Fruit fly (Drosophila melanogaster) S2 (cell line): ENCODE results near the gene EndoGI.

Experiments used
- CG8478 ChIP-seq: fragments of >200 bp; optimal IDR thresholded peaks from 2 replicates; lab custom pipeline; 2018
- CTCF ChIP-seq, 2 experiments: fragments of >200 bp; optimal IDR thresholded peaks; 2 replicates each; lab custom pipeline; 2018

Gene EndoGI

DNA sequence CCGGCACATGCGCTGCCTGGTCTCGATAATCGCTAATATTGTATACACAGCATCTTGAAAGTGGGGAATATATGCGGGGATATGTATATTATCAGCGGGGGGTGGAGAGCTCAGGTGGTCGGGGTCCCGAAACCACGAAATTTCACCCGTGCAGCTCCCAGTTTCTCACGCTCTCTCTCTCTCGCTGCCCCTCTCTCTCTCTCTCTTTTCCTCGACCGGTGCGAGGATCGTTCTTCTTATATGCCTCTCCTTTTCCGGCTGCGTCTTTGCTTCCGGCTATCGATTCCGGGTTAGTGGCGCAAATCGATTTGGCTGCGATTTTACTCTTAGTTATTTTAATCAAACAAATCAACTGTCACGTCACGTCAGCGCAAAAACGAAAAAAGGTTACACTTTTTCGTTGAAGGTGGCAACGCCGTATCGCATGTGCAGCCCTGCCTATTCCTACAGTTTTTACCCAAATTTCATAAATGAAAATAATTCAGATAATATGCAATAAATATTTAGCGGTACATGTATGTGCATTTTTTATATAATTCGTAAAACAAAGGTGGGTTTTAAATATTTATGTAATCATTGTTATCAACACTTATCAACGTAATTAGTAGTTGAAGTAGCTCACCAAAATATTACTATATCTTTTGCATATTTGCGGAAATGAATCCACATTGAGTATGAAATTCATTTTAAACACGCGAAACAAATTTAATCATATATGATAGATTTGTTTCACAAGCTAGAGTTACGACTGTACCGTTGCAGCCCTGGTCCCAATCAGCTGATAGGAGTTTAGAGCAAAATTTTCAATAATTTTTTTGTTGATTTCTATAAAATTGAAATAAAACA lies 42.2 kb downstream of the EndoGI start, which contains the start of the genes heix and CG17328:
TSS of gene heix (minus strand) at position 393 of the 846 bp plus-strand sequence.
TSS of gene CG17328 (plus strand) at position 478 of the 846 bp plus-strand sequence.
- TF ChIP-seq CG8478 = no peak
- no peak for TF ChIP-seq CTCF (optimal IDR thresholded peaks at IDR 0.05; lab: Kevin White, UChicago)

dm6 chr2L:16302773-16303279 lies 45.3 kb downstream of the EndoGI start, which contains the start of gene GMF:
Gene GMF, minus strand, starts transcription at chr2L:16302954.
- no peak for TF ChIP-seq CG8478
- TF ChIP-seq CTCF (optimal IDR thresholded peaks at IDR 0.05; lab: Kevin White, UChicago) = peak in 1 of 2 experiments; percentile 18

dm6 chr2L:16307026-16307703 lies 49.7 kb downstream of the EndoGI start, which contains the start of the genes CG5861 and Syx5:
Gene CG5861, minus strand, starts transcription at chr2L:16307298.
Gene Syx5, plus strand, starts transcription at chr2L:16307346.
- TF ChIP-seq CG8478 (no peak), CTCF (optimal IDR thresholded peaks at IDR 0.05; lab: Kevin White, UChicago) (no peak)
